Worm (Caenorhabditis elegans): ENCODE results near the gene srx-134.

srx-134 gene

ce11 chrV:13807232-13807631, 49.0 kb downstream of the srx-134 start, which contains the start of gene swan-1:
swan-1 (minus strand) TSS chrV:13807237.
- TF ChIP-seq ekl-4 (GFP tag; IDR thresholded peaks at IDR 0.05) (0 out of 2 replicates have a peak, but pooled peaks have one; percentile 29), Y53G8AR.9 (GFP tag; conservative IDR thresholded peaks at IDR 0.05) (no peak)
